Fruit fly (Drosophila melanogaster): ENCODE data around the gene sgl.

sgl gene

DNA sequence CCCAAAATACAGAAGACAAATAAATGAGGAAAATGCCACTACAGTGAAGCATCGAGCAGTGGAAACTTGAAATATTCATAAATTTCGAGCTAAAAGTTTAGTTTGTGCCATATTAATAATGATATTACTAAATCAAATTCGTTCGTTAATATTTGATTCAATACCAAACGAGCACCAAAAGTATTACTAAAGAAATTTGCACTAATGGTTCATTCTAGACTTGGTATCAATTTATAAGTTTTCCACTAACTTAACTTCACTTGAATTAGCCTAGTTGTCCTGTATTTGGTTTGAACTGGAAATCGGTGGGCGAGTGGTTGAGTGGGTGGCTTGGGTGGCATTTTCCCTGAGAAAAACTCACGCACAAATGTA lies 20.6 kb downstream of the sgl start (continued):
- TF ChIP-seq Bdp1 (GFP tag; optimal IDR thresholded peaks at IDR 0.05) (no peak), gcm (GFP tag; optimal IDR thresholded peaks at IDR 0.05) (no peak), Elba2 (GFP tag; optimal IDR thresholded peaks at IDR 0.05) (no peak), kni (GFP tag; optimal IDR thresholded peaks at IDR 0.05) (no peak), nerfin-2 (GFP tag; IDR thresholded peaks at IDR 0.05; ENCODE audit: partially characterized antibody) (no peak), nmo (GFP tag; optimal IDR thresholded peaks at IDR 0.05) (peak; percentile 14), NK7.1 (GFP tag; optimal IDR thresholded peaks at IDR 0.05) (no peak), CG12391 (tag; optimal IDR thresholded peaks at IDR 0.05) (peak; percentile 9), CG17829 (tag; optimal IDR thresholded peaks at IDR 0.05) (peak; percentile 4), Chrac-16 (GFP tag; optimal IDR thresholded peaks at IDR 0.05) (no peak), sr (GFP tag; IDR thresholded peaks at IDR 0.05) (peak; percentile 80; the same call in 2 of the 3 replicates)

DNA sequence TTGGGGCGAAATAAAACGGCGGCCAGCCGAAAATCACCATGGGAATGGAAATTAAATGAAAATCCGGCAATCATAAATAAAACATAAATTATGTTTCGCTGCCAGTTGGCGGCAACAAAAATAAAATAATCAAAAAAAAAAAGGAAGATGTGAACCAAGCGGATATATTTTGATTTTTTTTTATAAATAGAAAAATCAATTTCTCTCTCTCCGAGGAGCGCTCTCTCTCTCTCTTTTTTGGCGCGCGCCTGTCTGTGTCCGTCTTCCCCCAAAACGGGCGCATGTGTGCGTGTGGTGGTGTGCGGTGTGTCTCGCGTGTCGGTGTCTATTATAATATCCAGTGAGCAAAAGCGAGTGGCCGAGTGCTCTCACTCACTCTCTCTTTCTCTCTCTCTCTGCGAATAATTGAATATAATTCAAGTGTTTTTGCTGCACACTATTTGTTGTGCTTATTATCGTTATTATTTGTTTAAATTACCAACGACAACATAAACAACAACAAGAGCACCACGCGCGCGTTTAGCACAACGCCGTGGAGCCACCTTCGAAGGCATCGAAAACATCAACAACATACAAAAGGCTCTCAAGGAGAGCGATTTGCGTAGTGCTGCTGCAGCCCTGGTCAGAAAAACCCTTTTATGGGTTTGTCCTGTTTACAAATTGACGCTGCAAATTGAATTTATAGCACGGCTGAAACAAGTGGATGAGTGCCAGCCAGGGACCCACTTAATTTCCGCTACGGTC lies 21.2 kb downstream of the sgl start:
- TF ChIP-seq abd-A (tag; optimal IDR thresholded peaks at IDR 0.05) (peak; percentile 36), CG6765 (GFP tag; optimal IDR thresholded peaks at IDR 0.05) (no peak), ind (GFP tag; optimal IDR thresholded peaks at IDR 0.05) (no peak), scrt (GFP tag; optimal IDR thresholded peaks at IDR 0.05) (peak; percentile 15), Trl (optimal IDR thresholded peaks at IDR 0.05) (peak; percentile 82 to 86), Trl (GFP tag; optimal IDR thresholded peaks at IDR 0.05) (no peak), Bdp1 (GFP tag; optimal IDR thresholded peaks at IDR 0.05) (no peak), YL-1 (GFP tag; optimal IDR thresholded peaks at IDR 0.05) (peak; percentile 20), CG13287 (GFP tag; IDR thresholded peaks at IDR 0.05; ENCODE audit: partially characterized antibody) (peak; percentile 17; the same call in 1 of the 2 replicates), CG3726 (GFP tag; IDR thresholded peaks at IDR 0.05) (no peak), esg (GFP tag; conservative IDR thresholded peaks at IDR 0.05) (no peak), seq (GFP tag; IDR thresholded peaks at IDR 0.05) (peak; percentile 43; the same call in 1 of the 2 replicates), cg (GFP tag; optimal IDR thresholded peaks at IDR 0.05) (peak; percentile 64), so (GFP tag; IDR thresholded peaks at IDR 0.05) (peak; percentile 14; the same call in 1 of the 3 replicates), tup (GFP tag; optimal IDR thresholded peaks at IDR 0.05) (no peak), psq (GFP tag; optimal IDR thresholded peaks at IDR 0.05) (no peak), CG17802 (tag; optimal IDR thresholded peaks at IDR 0.05) (no peak), zen (tag; optimal IDR thresholded peaks at IDR 0.05) (no peak), Atf-2 (GFP tag; optimal IDR thresholded peaks at IDR 0.05) (no peak), sens (GFP tag) (peak; percentile 58), CG17361 (GFP tag; IDR thresholded peaks at IDR 0.05) (no peak), yki (optimal IDR thresholded peaks at IDR 0.05) (peak; percentile 28), CG2199 (GFP tag; IDR thresholded peaks at IDR 0.05) (no peak), CG7928 (GFP tag; optimal IDR thresholded peaks at IDR 0.05) (peak; percentile 70), unc-4 (GFP tag; IDR thresholded peaks at IDR 0.05; ENCODE audit: partially characterized antibody) (0 out of 2 replicates have a peak, but pooled peaks have one; percentile 24), ewg (GFP tag; optimal IDR thresholded peaks at IDR 0.05) (peak; percentile 47), CG1602 (GFP tag; optimal IDR thresholded peaks at IDR 0.05) (no peak), onecut (GFP tag; IDR thresholded peaks at IDR 0.05) (peak; percentile 95), jigr1 (GFP tag; IDR thresholded peaks at IDR 0.05) (no peak), sc (optimal IDR thresholded peaks at IDR 0.05) (no peak), sc (GFP tag; optimal IDR thresholded peaks at IDR 0.05) (no peak), Kr (GFP tag; optimal IDR thresholded peaks at IDR 0.05) (peak; percentile 4), pho (GFP tag; optimal IDR thresholded peaks at IDR 0.05) (no peak), Chrac-16 (GFP tag; optimal IDR thresholded peaks at IDR 0.05) (no peak), fd102C (GFP tag; optimal IDR thresholded peaks at IDR 0.05) (no peak), CG31441 (GFP tag; IDR thresholded peaks at IDR 0.05) (no peak), HLHmδ (GFP tag; optimal IDR thresholded peaks at IDR 0.05) (no peak), CG9817 (tag; optimal IDR thresholded peaks at IDR 0.05) (no peak), Adf1 (GFP tag; IDR thresholded peaks at IDR 0.05) (no peak), ci (GFP tag; IDR thresholded peaks at IDR 0.05) (0 out of 3 replicates have a peak, but pooled peaks have one; percentile 10)

Data from whole organism, embryonic.